Worm (Caenorhabditis elegans): Measurements from ENCODE around the gene nlp-7.

nlp-7 gene

ce11 chrX:8564451-8564795 is 28.6 kb upstream of the nlp-7 start:
- TF ChIP-seq lsy-2 (tag; optimal IDR thresholded peaks at IDR 0.05), result peak in 1 of 2 experiments; percentile 26
- TF ChIP-seq jun-1 (tag; optimal IDR thresholded peaks at IDR 0.05), result no peak
- TF ChIP-seq nhr-6 (tag; optimal IDR thresholded peaks at IDR 0.05), result peak; percentile 13
- TF ChIP-seq daf-16 (GFP tag; optimal IDR thresholded peaks at IDR 0.05), result no peak
- TF ChIP-seq daf-16 (tag; optimal IDR thresholded peaks at IDR 0.05), result peak; percentile 9
- peak; percentile 24 for TF ChIP-seq nhr-28 (tag; optimal IDR thresholded peaks at IDR 0.05)
- TF ChIP-seq dve-1 (tag; optimal IDR thresholded peaks at IDR 0.05; ENCODE audit: insufficient read depth), result peak; percentile 51
- peak; percentile 17 for TF ChIP-seq aha-1 (tag)
- no peak for TF ChIP-seq ceh-28 (tag; optimal IDR thresholded peaks at IDR 0.05)
- TF ChIP-seq pha-4 (GFP tag; IDR thresholded peaks at IDR 0.05), result no peak
- peak; percentile 9 for TF ChIP-seq pha-4 (tag; optimal IDR thresholded peaks at IDR 0.05)

DNA sequence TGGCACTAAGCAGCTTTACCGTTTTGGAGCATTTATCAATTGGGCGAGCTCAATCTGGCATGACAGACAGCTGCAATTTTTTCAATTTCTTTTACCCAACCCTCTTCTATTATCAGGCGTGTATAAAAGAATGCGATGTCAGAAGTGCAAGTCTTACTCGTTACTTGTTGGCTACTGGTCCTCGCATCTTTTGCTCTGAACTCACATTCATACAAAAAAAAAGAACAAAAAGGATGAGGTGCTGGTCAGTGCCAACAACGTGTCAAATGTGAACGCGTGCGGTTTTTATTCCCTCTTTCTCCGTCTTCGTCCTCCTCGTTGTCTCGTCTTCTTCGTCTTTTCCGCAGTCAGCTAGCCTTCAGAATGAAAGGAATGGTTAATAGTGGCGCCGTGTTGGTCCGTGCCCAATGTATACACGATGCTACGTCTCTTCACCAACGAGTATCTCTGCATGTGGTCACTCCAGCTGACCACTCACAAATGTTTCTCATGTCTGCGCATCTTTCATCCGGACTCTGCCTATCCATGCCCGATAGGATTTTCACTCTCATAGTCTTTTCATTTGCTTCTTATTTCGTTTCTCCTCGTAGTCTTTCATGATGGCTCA is 27.1 kb upstream of the nlp-7 start:
- no peak for TF ChIP-seq ceh-32 (tag; optimal IDR thresholded peaks at IDR 0.05; ENCODE audit: poor library complexity)
- TF ChIP-seq rbr-2 (tag; optimal IDR thresholded peaks at IDR 0.05), result no peak
- TF ChIP-seq hif-1 (tag; optimal IDR thresholded peaks at IDR 0.05), result peak in 1 of 2 experiments; percentile 25
- TF ChIP-seq lsy-2 (tag; optimal IDR thresholded peaks at IDR 0.05), result peak in 1 of 2 experiments; percentile 14
- TF ChIP-seq hlh-11 (tag; optimal IDR thresholded peaks at IDR 0.05), result peak; percentile 57
- TF ChIP-seq daf-16 (GFP tag; optimal IDR thresholded peaks at IDR 0.05), result no peak
- peak; percentile 2 for TF ChIP-seq daf-16 (tag; optimal IDR thresholded peaks at IDR 0.05)
- peak; percentile 44 for TF ChIP-seq mxl-3 (GFP tag; optimal IDR thresholded peaks at IDR 0.05)
- TF ChIP-seq nhr-28 (tag; optimal IDR thresholded peaks at IDR 0.05), result no peak
- TF ChIP-seq aha-1 (tag), result peak; percentile 94
- no peak for TF ChIP-seq pha-4 (GFP tag; IDR thresholded peaks at IDR 0.05)
- TF ChIP-seq pha-4 (tag; optimal IDR thresholded peaks at IDR 0.05), result no peak
- TF ChIP-seq unc-62 (GFP tag; optimal IDR thresholded peaks at IDR 0.05 in 1 of 2), result peak in 1 of 2 experiments; percentile 98
- no peak for TF ChIP-seq unc-62 (tag; optimal IDR thresholded peaks at IDR 0.05)
- peak; percentile 21 for TF ChIP-seq fkh-10 (GFP tag; optimal IDR thresholded peaks at IDR 0.05)
- TF ChIP-seq mep-1 (tag; optimal IDR thresholded peaks at IDR 0.05), result peak; percentile 19
- peak; percentile 23 for TF ChIP-seq mes-2 (tag; optimal IDR thresholded peaks at IDR 0.05; ENCODE audit: poor library complexity, severe bottlenecking)
- no peak for TF ChIP-seq pqm-1 (tag; optimal IDR thresholded peaks at IDR 0.05)
- peak; percentile 25 for TF ChIP-seq F37D6.2 (tag; optimal IDR thresholded peaks at IDR 0.05)
- no peak for TF ChIP-seq nhr-77 (tag; optimal IDR thresholded peaks at IDR 0.05)
- TF ChIP-seq lin-13 (GFP tag; optimal IDR thresholded peaks at IDR 0.05), result no peak
- TF ChIP-seq Y5F2A.4 (GFP tag; optimal IDR thresholded peaks at IDR 0.05), result no peak
- no peak for TF ChIP-seq lin-29 (GFP tag; IDR thresholded peaks at IDR 0.05)
- TF ChIP-seq mdl-1 (tag; optimal IDR thresholded peaks at IDR 0.05), result peak; percentile 36 to 83
- no peak for TF ChIP-seq jun-1 (tag; optimal IDR thresholded peaks at IDR 0.05)
- TF ChIP-seq nhr-76 (tag; optimal IDR thresholded peaks at IDR 0.05), result no peak
- peak; percentile 36 for TF ChIP-seq hlh-30 (tag; optimal IDR thresholded peaks at IDR 0.05; ENCODE audit: insufficient read depth)
- TF ChIP-seq vab-7 (GFP tag; IDR thresholded peaks at IDR 0.05), result no peak
- TF ChIP-seq hmg-1.1 (GFP tag; IDR thresholded peaks at IDR 0.05), result 0 out of 2 replicates have a peak, but pooled peaks have one; percentile 8

DNA sequence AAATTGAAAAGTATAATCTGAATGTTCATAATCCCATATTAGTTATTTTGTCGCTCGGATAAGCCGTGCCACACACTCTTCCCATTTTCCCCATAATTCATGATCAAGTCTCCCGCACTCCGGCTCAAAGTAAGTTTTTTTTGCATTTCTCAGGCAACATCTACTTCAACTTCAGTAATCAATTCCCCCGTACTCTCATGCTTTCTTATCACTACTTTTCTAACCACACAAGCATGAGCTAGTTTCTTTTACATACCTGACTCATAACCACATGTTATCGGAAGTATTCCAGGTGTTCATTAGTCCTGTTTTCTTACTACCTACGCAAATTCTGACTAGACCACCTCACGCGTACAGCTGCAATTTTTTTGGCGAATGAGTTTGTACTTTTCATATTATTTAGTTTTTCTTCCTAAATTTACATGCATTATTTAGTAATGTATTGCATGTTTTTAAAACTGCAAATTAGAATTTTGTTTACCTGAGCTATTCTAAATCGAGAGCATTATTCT is 26.4 kb upstream of the nlp-7 start:
- TF ChIP-seq aha-1 (tag) (peak; percentile 90), duxl-1 (tag; optimal IDR thresholded peaks at IDR 0.05; ENCODE audit: poor library complexity) (no peak), nhr-11 (tag; optimal IDR thresholded peaks at IDR 0.05) (peak; percentile 4), ama-1 (optimal IDR thresholded peaks at IDR 0.05) (no peak), nhr-102 (tag; optimal IDR thresholded peaks at IDR 0.05) (no peak), ceh-20 (GFP tag; IDR thresholded peaks at IDR 0.05) (no peak)
